Worm (Caenorhabditis elegans): ENCODE measurements around the gene oac-14.

Gene oac-14

DNA sequence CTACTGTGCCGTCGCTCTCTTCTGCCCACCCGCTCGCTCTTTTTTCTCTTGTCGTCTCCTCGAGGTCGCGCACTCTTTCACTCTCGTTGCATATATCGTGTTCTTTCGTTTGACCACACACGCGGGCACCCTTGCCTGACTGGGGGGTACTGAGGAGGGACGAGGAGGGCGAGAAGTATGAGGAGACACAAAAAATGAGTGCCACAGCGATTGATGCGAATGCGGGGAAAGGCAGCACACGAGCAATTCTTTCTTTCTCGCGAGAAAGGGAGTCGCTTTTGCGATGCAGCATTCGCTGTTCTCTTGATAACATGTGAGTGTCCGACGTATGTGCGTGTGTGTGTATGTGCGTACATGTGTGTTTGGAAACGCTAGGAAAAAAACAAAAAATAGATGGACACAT lies 46.7 kb upstream of the oac-14 start (continued):
- TF ChIP-seq mml-1 (tag; optimal IDR thresholded peaks at IDR 0.05): no peak
- TF ChIP-seq lin-39 (tag; optimal IDR thresholded peaks at IDR 0.05): peak; percentile 94
- no peak for TF ChIP-seq nhr-237 (tag; optimal IDR thresholded peaks at IDR 0.05)
- no peak for TF ChIP-seq daf-12 (tag; optimal IDR thresholded peaks at IDR 0.05)
- TF ChIP-seq pha-4 (tag; optimal IDR thresholded peaks at IDR 0.05): peak; percentile 74
- peak; percentile 87 for TF ChIP-seq mdl-1 (tag; optimal IDR thresholded peaks at IDR 0.05)
- no peak for TF ChIP-seq nhr-28 (tag; optimal IDR thresholded peaks at IDR 0.05)
- peak; percentile 55 for TF ChIP-seq fos-1 (tag; optimal IDR thresholded peaks at IDR 0.05)
- TF ChIP-seq fkh-10 (GFP tag; optimal IDR thresholded peaks at IDR 0.05): peak; percentile 28
- TF ChIP-seq snpc-4 (tag; optimal IDR thresholded peaks at IDR 0.05): peak; percentile 50
- TF ChIP-seq eor-1 (tag; optimal IDR thresholded peaks at IDR 0.05): no peak
- TF ChIP-seq egl-5 (tag; optimal IDR thresholded peaks at IDR 0.05): peak; percentile 60
- TF ChIP-seq unc-62 (GFP tag; optimal IDR thresholded peaks at IDR 0.05): peak; percentile 75

DNA sequence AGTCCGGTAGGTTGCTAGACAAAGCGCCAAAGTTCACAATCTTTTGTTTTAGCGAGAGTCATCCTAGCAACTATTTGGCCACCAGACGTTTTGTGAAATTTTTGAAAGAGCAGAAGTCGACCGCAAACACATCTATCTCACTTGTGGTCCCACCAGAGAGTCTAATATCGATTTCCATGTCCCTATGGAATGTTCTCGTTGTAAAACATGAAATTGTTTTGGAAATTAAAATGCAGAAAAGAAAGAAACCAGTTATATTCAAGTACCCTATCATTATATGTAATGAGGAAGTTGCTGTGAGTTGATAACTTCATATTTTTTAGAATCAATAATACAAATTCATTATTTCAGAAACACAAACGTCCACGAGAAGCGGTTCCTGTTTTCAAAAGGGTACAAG lies 42.9 kb upstream of the oac-14 start:
- TF ChIP-seq ZK546.5 (tag; optimal IDR thresholded peaks at IDR 0.05) (no peak), aly-2 (tag; optimal IDR thresholded peaks at IDR 0.05) (no peak), eor-1 (tag; optimal IDR thresholded peaks at IDR 0.05) (no peak), fos-1 (tag; optimal IDR thresholded peaks at IDR 0.05) (no peak), egl-5 (tag; optimal IDR thresholded peaks at IDR 0.05) (no peak), mdl-1 (tag; optimal IDR thresholded peaks at IDR 0.05) (no peak), elt-1 (tag; optimal IDR thresholded peaks at IDR 0.05) (no peak), lin-15B (tag; optimal IDR thresholded peaks at IDR 0.05) (no peak), nhr-23 (tag; optimal IDR thresholded peaks at IDR 0.05) (no peak)

DNA sequence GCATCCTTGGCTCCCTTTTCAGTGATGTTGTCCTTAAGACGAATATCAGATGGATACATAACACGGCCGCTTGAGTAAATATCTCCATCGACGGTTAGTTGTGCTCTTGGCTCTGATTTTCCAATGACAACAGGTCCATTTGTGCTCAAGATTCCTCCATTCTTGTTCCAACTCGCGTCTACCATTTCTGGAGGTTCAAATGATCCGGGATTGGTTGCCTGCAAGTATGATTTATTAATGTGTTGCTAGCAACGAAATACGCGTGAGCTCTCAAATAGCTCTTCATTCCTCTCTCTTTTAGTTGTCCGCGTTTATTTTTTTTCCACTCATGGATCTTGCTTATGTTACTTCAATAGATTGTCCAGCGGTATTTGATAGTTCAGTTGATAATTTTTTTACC lies 41.9 kb upstream of the oac-14 start, which contains the start of gene arrd-28:
TSS of gene arrd-28 (plus strand) at position 301 of the 400 bp plus-strand sequence.
- TF ChIP-seq elt-3 (tag; optimal IDR thresholded peaks at IDR 0.05) (no peak), pqm-1 (tag; optimal IDR thresholded peaks at IDR 0.05) (no peak), egl-5 (tag; optimal IDR thresholded peaks at IDR 0.05) (no peak)

DNA sequence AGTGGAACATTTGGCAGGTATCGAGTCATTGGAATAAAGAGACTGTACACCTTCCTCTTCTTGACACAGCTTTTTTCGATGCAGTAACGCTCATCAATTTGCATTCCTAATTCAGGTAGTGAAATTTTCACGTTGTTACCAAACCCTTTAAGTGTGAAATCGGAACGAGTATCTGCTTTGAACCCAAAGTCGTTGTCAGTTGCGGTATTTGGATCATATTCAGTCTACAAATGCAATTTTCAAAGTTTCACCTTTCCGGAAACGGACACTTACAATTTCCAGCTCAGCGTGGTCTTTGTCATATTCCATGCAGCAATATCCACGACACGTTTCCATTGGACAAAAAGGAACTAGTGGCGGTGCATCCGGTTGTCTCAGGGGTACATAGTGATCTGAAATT lies 40.8 kb upstream of the oac-14 start:
- TF ChIP-seq lsy-12 (tag; optimal IDR thresholded peaks at IDR 0.05) (no peak), mml-1 (tag; optimal IDR thresholded peaks at IDR 0.05) (no peak), unc-62 (GFP tag; optimal IDR thresholded peaks at IDR 0.05) (no peak), ceh-16 (tag; optimal IDR thresholded peaks at IDR 0.05) (no peak), ZK546.5 (tag; optimal IDR thresholded peaks at IDR 0.05) (no peak), pqm-1 (tag; optimal IDR thresholded peaks at IDR 0.05) (no peak), zag-1 (tag; optimal IDR thresholded peaks at IDR 0.05) (no peak), pha-4 (tag; optimal IDR thresholded peaks at IDR 0.05) (no peak), sea-2 (GFP tag; optimal IDR thresholded peaks at IDR 0.05) (no peak), nhr-28 (tag; optimal IDR thresholded peaks at IDR 0.05) (no peak), nhr-43 (tag; optimal IDR thresholded peaks at IDR 0.05; ENCODE audit: poor library complexity, severe bottlenecking) (no peak), ama-1 (optimal IDR thresholded peaks at IDR 0.05) (no peak), ztf-4 (tag; optimal IDR thresholded peaks at IDR 0.05) (no peak)

DNA sequence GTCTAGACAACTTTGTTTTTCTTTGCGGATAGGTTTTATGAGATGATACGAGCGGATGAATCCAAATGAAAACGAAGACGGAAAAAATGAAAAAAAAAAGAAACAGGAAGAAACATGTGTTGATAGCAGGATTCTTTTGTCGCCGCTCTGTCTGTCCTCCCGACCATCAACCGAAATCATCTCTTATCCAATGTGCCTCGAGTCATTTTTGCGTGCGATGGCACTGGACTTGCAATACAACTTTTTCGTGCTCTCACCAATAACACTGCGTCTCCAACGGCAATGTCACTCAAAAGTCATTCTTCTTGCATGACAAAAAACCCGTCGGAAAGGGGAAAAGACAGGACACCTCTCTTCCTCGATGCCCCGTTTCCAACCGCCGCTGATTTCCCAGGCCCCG lies 34.5 kb upstream of the oac-14 start, which contains the start of gene ncs-4:
TSS of gene ncs-4 (plus strand) at position 227 of the 400 bp plus-strand sequence.
- TF ChIP-seq aly-2 (tag; optimal IDR thresholded peaks at IDR 0.05) (no peak), egl-5 (tag; optimal IDR thresholded peaks at IDR 0.05) (peak; percentile 11)

DNA sequence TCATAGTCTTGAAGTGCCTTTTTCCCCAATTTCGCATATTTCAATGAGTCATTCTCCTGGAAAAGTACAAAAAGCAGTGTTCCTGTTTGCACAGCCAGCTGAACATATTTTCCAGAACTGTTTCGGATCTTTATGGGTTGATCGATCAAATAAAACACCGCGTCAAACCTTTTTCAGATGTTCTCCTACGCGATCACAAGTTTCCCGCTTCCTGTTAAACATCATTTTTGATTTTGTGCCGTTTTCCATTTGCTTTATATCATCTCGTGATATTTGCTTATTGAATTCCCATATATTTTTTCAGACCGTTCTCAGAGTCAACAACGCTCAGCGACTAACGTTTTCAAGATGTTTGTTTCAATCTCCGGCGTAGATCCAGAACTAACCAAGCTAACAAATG lies 32.9 kb upstream of the oac-14 start, which contains the start of gene C07A4.3:
TSS of gene C07A4.3 (plus strand) at position 301 of the 400 bp plus-strand sequence.
- TF ChIP-seq nhr-43 (tag; optimal IDR thresholded peaks at IDR 0.05; ENCODE audit: poor library complexity, severe bottlenecking) (no peak), sea-2 (GFP tag; optimal IDR thresholded peaks at IDR 0.05) (no peak), ztf-11 (tag; optimal IDR thresholded peaks at IDR 0.05) (no peak), jun-1 (tag; optimal IDR thresholded peaks at IDR 0.05) (no peak), nhr-67 (tag; optimal IDR thresholded peaks at IDR 0.05) (no peak), unc-39 (tag; optimal IDR thresholded peaks at IDR 0.05) (no peak), fkh-10 (GFP tag; optimal IDR thresholded peaks at IDR 0.05) (no peak), daf-12 (tag; optimal IDR thresholded peaks at IDR 0.05) (no peak), egl-5 (tag; optimal IDR thresholded peaks at IDR 0.05) (no peak), lsy-12 (tag; optimal IDR thresholded peaks at IDR 0.05) (no peak), elt-2 (tag; optimal IDR thresholded peaks at IDR 0.05) (no peak), aly-2 (tag; optimal IDR thresholded peaks at IDR 0.05) (no peak), elt-3 (tag; optimal IDR thresholded peaks at IDR 0.05) (no peak), tbx-2 (tag; optimal IDR thresholded peaks at IDR 0.05) (no peak), ceh-28 (tag; optimal IDR thresholded peaks at IDR 0.05) (no peak), ZK546.5 (tag; optimal IDR thresholded peaks at IDR 0.05) (no peak), ceh-82 (tag; optimal IDR thresholded peaks at IDR 0.05) (no peak), nhr-12 (tag; optimal IDR thresholded peaks at IDR 0.05) (no peak), nfya-1 (tag; optimal IDR thresholded peaks at IDR 0.05; ENCODE audit: insufficient read depth) (no peak), nhr-11 (tag; optimal IDR thresholded peaks at IDR 0.05) (no peak)
